Fruit fly (Drosophila melanogaster): ENCODE measurements around the gene Atg17.

Atg17 gene

dm6 chr3R:5648569-5649476 is 20.7 kb upstream of the Atg17 start, which contains the start of the genes MTA1-like and Sec23 (continued):
- peak; percentile 95 for TF ChIP-seq CG14860 (GFP tag; IDR thresholded peaks at IDR 0.05; ENCODE audit: partially characterized antibody)
- TF ChIP-seq ftz-f1 (GFP tag; optimal IDR thresholded peaks at IDR 0.05) = no peak
- TF ChIP-seq CG17829 (tag; optimal IDR thresholded peaks at IDR 0.05) = peak; percentile 78
- peak; percentile 14 for TF ChIP-seq HmgD (GFP tag; optimal IDR thresholded peaks at IDR 0.05)
- peak; percentile 37; the same call in 1 of the 2 replicates for TF ChIP-seq ttk (GFP tag; IDR thresholded peaks at IDR 0.05)
- TF ChIP-seq CG9609 (GFP tag; optimal IDR thresholded peaks at IDR 0.05) = peak; percentile 22
- TF ChIP-seq salm (tag; optimal IDR thresholded peaks at IDR 0.05) = no peak
- peak; percentile 44 for TF ChIP-seq CG10654 (GFP tag; optimal IDR thresholded peaks at IDR 0.05)
- TF ChIP-seq CG15514 (GFP tag; optimal IDR thresholded peaks at IDR 0.05) = peak; percentile 36
- TF ChIP-seq CG11456 (GFP tag; IDR thresholded peaks at IDR 0.05) = peak; percentile 45; the same call in 1 of the 3 replicates
- TF ChIP-seq danr (GFP tag; IDR thresholded peaks at IDR 0.05) = no peak; the same call in 1 of the 2 replicates
- TF ChIP-seq corto (GFP tag; optimal IDR thresholded peaks at IDR 0.05) = peak; percentile 60
- TF ChIP-seq CG6654 (GFP tag; optimal IDR thresholded peaks at IDR 0.05) = no peak
- 0 out of 3 replicates have a peak, but pooled peaks have one; percentile 52 for TF ChIP-seq CG34422 (GFP tag; IDR thresholded peaks at IDR 0.05)
- TF ChIP-seq Hsf (GFP tag; optimal IDR thresholded peaks at IDR 0.05) = no peak
- peak; percentile 98 for TF ChIP-seq Scr (GFP tag; IDR thresholded peaks at IDR 0.05; ENCODE audit: partially characterized antibody)
- no peak for TF ChIP-seq cas (GFP tag; IDR thresholded peaks at IDR 0.05)
- no peak for TF ChIP-seq CG10565 (GFP tag; optimal IDR thresholded peaks at IDR 0.05)
- TF ChIP-seq unc-4 (GFP tag; IDR thresholded peaks at IDR 0.05; ENCODE audit: partially characterized antibody) = peak; percentile 92
- no peak; the same call in 1 of the 2 replicates for TF ChIP-seq CG10366 (GFP tag; IDR thresholded peaks at IDR 0.05)
- TF ChIP-seq CG17912 (GFP tag; optimal IDR thresholded peaks at IDR 0.05) = peak; percentile 8
- no peak for TF ChIP-seq fd102C (GFP tag; optimal IDR thresholded peaks at IDR 0.05)
- TF ChIP-seq CG5245 (GFP tag; optimal IDR thresholded peaks at IDR 0.05) = no peak
- TF ChIP-seq p53 (GFP tag; optimal IDR thresholded peaks at IDR 0.05) = no peak
- TF ChIP-seq CG5953 (GFP tag; IDR thresholded peaks at IDR 0.05) = no peak
- TF ChIP-seq CG18262 (tag; optimal IDR thresholded peaks at IDR 0.05) = peak; percentile 75
- peak; percentile 48 for TF ChIP-seq PHDP (tag; optimal IDR thresholded peaks at IDR 0.05)
- peak; percentile 43 for TF ChIP-seq slou (GFP tag; optimal IDR thresholded peaks at IDR 0.05)
- peak in 1 of 3 experiments; percentile 61 for TF ChIP-seq lola (GFP tag; optimal IDR thresholded peaks at IDR 0.05)
- TF ChIP-seq Chrac-16 (GFP tag; optimal IDR thresholded peaks at IDR 0.05) = peak; percentile 43
- TF ChIP-seq Doc3 (GFP tag; IDR thresholded peaks at IDR 0.05; ENCODE audit: partially characterized antibody) = peak; percentile 94
- TF ChIP-seq unpg (GFP tag; optimal IDR thresholded peaks at IDR 0.05) = peak; percentile 29
- TF ChIP-seq BEAF-32 (GFP tag; optimal IDR thresholded peaks at IDR 0.05) = peak; percentile 95
- TF ChIP-seq CG15601 (tag; optimal IDR thresholded peaks at IDR 0.05) = peak; percentile 64
- TF ChIP-seq pros (GFP tag; optimal IDR thresholded peaks at IDR 0.05) = peak; percentile 97
- TF ChIP-seq crp (GFP tag; optimal IDR thresholded peaks at IDR 0.05) = peak in 1 of 2 experiments; percentile 81
- no peak for TF ChIP-seq C15 (GFP tag; IDR thresholded peaks at IDR 0.05)
- TF ChIP-seq CG4854 (GFP tag; optimal IDR thresholded peaks at IDR 0.05) = no peak
- TF ChIP-seq knrl (GFP tag; IDR thresholded peaks at IDR 0.05; ENCODE audit: partially characterized antibody) = peak; percentile 98
- peak; percentile 91 for TF ChIP-seq CG7928 (GFP tag; optimal IDR thresholded peaks at IDR 0.05)
- TF ChIP-seq CG1529 (GFP tag; optimal IDR thresholded peaks at IDR 0.05) = peak; percentile 14
- TF ChIP-seq tgo (GFP tag; IDR thresholded peaks at IDR 0.05) = peak; percentile 40; the same call in 1 of the 3 replicates
- TF ChIP-seq hb (GFP tag; IDR thresholded peaks at IDR 0.05; ENCODE audit: partially characterized antibody) = peak; percentile 96
- no peak for TF ChIP-seq bsh (GFP tag; optimal IDR thresholded peaks at IDR 0.05)
- TF ChIP-seq tio (GFP tag; optimal IDR thresholded peaks at IDR 0.05) = no peak
- peak; percentile 34 for TF ChIP-seq CG4820 (GFP tag; optimal IDR thresholded peaks at IDR 0.05)
- TF ChIP-seq CG2875 (GFP tag; optimal IDR thresholded peaks at IDR 0.05) = no peak
